Fruit fly (Drosophila melanogaster) whole organism, embryonic: Measurements from ENCODE around the gene CG46303.

Experiments used
- ATbp ChIP-seq: fragments of 200-800 bp; sonication (Bioruptor generic); optimal IDR thresholded peaks from 2 replicates; lab custom pipeline; 2017; ENCODE audit warnings: missing biosample characterization, mild to moderate bottlenecking, missing genetic modification characterization, missing genetic modification reagents
- C15 ChIP-seq: fragments of 200-800 bp; sonication (Bioruptor generic); IDR thresholded peaks from 3 replicates; pipeline ENCODE4 v1.3.6; 2022; ENCODE audit warnings: missing biosample characterization, missing genetic modification characterization
- CG10431 ChIP-seq: fragments of 200-800 bp; sonication (Bioruptor generic); optimal IDR thresholded peaks from 3 replicates; lab custom pipeline; 2018; ENCODE audit warnings: missing biosample characterization, mild to moderate bottlenecking, missing genetic modification characterization
- CG11247 ChIP-seq: fragments of 200-800 bp; sonication (Bioruptor generic); IDR thresholded peaks from 2 replicates; pipeline ENCODE4 v1.3.6; 2022; ENCODE audit warnings: missing biosample characterization, missing genetic modification characterization
- CG11504 ChIP-seq: fragments of 200-800 bp; sonication (Bioruptor generic); optimal IDR thresholded peaks from 3 replicates; lab custom pipeline; 2019; ENCODE audit warnings: missing biosample characterization, mild to moderate bottlenecking, missing genetic modification characterization, moderate library complexity
- CG11696 ChIP-seq: fragments of 200-800 bp; sonication (Bioruptor generic); IDR thresholded peaks from 2 replicates; pipeline ENCODE4 v1.3.6; 2022; ENCODE audit warnings: missing biosample characterization, missing genetic modification characterization
- CG12391 ChIP-seq: fragments of 200-800 bp; sonication (Bioruptor generic); optimal IDR thresholded peaks from 3 replicates; lab custom pipeline; 2018; ENCODE audit warnings: missing biosample characterization, mild to moderate bottlenecking, missing genetic modification characterization, moderate library complexity
- CG13296 ChIP-seq: fragments of 200-800 bp; sonication (Bioruptor generic); optimal IDR thresholded peaks from 3 replicates; lab custom pipeline; 2018; ENCODE audit warnings: missing biosample characterization, mild to moderate bottlenecking, missing genetic modification characterization
- CG14667 ChIP-seq: fragments of 200-800 bp; sonication (Bioruptor generic); IDR thresholded peaks from 2 replicates; pipeline ENCODE4 v1.3.6; 2022; ENCODE audit warnings: missing biosample characterization, missing genetic modification characterization
- CG1602 ChIP-seq: fragments of 200-800 bp; sonication (Bioruptor generic); optimal IDR thresholded peaks from 3 replicates; lab custom pipeline; 2016; ENCODE audit warnings: missing biosample characterization, missing genetic modification characterization
- CG2129 ChIP-seq: fragments of 200-800 bp; sonication (Bioruptor generic); IDR thresholded peaks from 2 replicates; pipeline ENCODE4 v1.3.6; 2022; ENCODE audit warnings: missing biosample characterization, missing genetic modification characterization; ENCODE audit not compliant: partially characterized antibody
- CG2199 ChIP-seq: fragments of 200-800 bp; sonication (Bioruptor generic); IDR thresholded peaks from 3 replicates; pipeline ENCODE4 v1.3.6; 2022; ENCODE audit warnings: missing biosample characterization, missing genetic modification characterization
- CG31441 ChIP-seq: fragments of 200-800 bp; sonication (Bioruptor generic); IDR thresholded peaks from 2 replicates; pipeline ENCODE4 v1.3.6; 2022; ENCODE audit warnings: missing biosample characterization, missing genetic modification characterization
- CG3838 ChIP-seq: fragments of 200-800 bp; sonication (Bioruptor generic); optimal IDR thresholded peaks from 3 replicates; lab custom pipeline; 2016; ENCODE audit warnings: missing biosample characterization, missing genetic modification characterization
- CG4282 ChIP-seq: fragments of 200-800 bp; sonication (Bioruptor generic); optimal IDR thresholded peaks from 2 replicates; lab custom pipeline; 2016; ENCODE audit warnings: missing biosample characterization, missing genetic modification characterization
- CG4360 ChIP-seq: fragments of 200-800 bp; sonication (Bioruptor generic); IDR thresholded peaks from 2 replicates; pipeline ENCODE4 v1.3.6; 2022; ENCODE audit warnings: missing biosample characterization, missing genetic modification characterization
- CG4424 ChIP-seq: fragments of 200-800 bp; sonication (Bioruptor generic); optimal IDR thresholded peaks from 3 replicates; lab custom pipeline; 2016; ENCODE audit warnings: missing biosample characterization, missing genetic modification characterization
- CG8089 ChIP-seq: fragments of 200-800 bp; sonication (Bioruptor generic); optimal IDR thresholded peaks from 3 replicates; lab custom pipeline; 2016; ENCODE audit warnings: missing biosample characterization, missing genetic modification characterization
- CG9876 ChIP-seq: fragments of 200-800 bp; sonication (Bioruptor generic); optimal IDR thresholded peaks from 2 replicates; lab custom pipeline; 2016; ENCODE audit warnings: missing biosample characterization, missing genetic modification characterization
- CTCF ChIP-seq: fragments of 200-800 bp; sonication (Bioruptor generic); optimal IDR thresholded peaks from 2 replicates; lab custom pipeline; 2017; ENCODE audit warnings: missing biosample characterization, mild to moderate bottlenecking, missing genetic modification characterization, moderate library complexity
- Dbx ChIP-seq: fragments of 200-800 bp; sonication (Bioruptor generic); IDR thresholded peaks from 3 replicates; pipeline ENCODE4 v1.3.6; 2022; ENCODE audit warnings: missing biosample characterization, missing genetic modification characterization
- Deaf1 ChIP-seq: fragments of 200-800 bp; optimal IDR thresholded peaks from 3 replicates; lab custom pipeline; 2019; ENCODE audit warnings: missing biosample characterization, mild to moderate bottlenecking, missing genetic modification characterization, moderate library complexity
- Dfd ChIP-seq, 2 experiments: fragments of >200 bp; optimal IDR thresholded peaks; 2 replicates each; lab custom pipeline; 2017; ENCODE audit warnings: missing biosample characterization in 2 of 2, missing genetic modification characterization in 2 of 2
- Dip2 ChIP-seq: fragments of 200-800 bp; sonication (Bioruptor generic); IDR thresholded peaks from 2 replicates; pipeline ENCODE4 v1.3.6; 2022; ENCODE audit warnings: missing biosample characterization, missing genetic modification characterization
- Doc3 ChIP-seq: fragments of 200-800 bp; sonication (Bioruptor generic); IDR thresholded peaks from 3 replicates; pipeline ENCODE4 v1.3.6; 2022; ENCODE audit warnings: missing biosample characterization, missing genetic modification characterization; ENCODE audit not compliant: partially characterized antibody
- H2.0 ChIP-seq: fragments of 200-800 bp; sonication (Bioruptor generic); IDR thresholded peaks from 2 replicates; pipeline ENCODE4 v1.3.6; 2022; ENCODE audit warnings: missing biosample characterization, missing genetic modification characterization
- HLH54F ChIP-seq: fragments of 200-800 bp; sonication (Bioruptor generic); optimal IDR thresholded peaks from 3 replicates; lab custom pipeline; 2016; ENCODE audit warnings: missing biosample characterization, missing genetic modification characterization
- Lim3 ChIP-seq: fragments of 200-800 bp; sonication (Bioruptor generic); IDR thresholded peaks from 2 replicates; pipeline ENCODE4 v1.3.6; 2022; ENCODE audit warnings: missing biosample characterization, missing genetic modification characterization
- NK7.1 ChIP-seq: fragments of 200-800 bp; sonication (Bioruptor generic); optimal IDR thresholded peaks from 3 replicates; lab custom pipeline; 2016; ENCODE audit warnings: missing biosample characterization, missing genetic modification characterization
- Poxn ChIP-seq: fragments of 200-800 bp; sonication (Bioruptor generic); IDR thresholded peaks from 2 replicates; pipeline ENCODE4 v1.3.6; 2022; ENCODE audit warnings: missing biosample characterization, missing genetic modification characterization
- Ptx1 ChIP-seq: fragments of 200-800 bp; sonication (Bioruptor generic); IDR thresholded peaks from 2 replicates; pipeline ENCODE4 v1.3.6; 2022; ENCODE audit warnings: missing biosample characterization, missing genetic modification characterization
- Ravus ChIP-seq: fragments of 200-800 bp; sonication (Bioruptor generic); IDR thresholded peaks from 2 replicates; pipeline ENCODE4 v1.3.6; 2022; ENCODE audit warnings: missing biosample characterization, missing genetic modification characterization
- Side ChIP-seq: fragments of 200-800 bp; sonication (Bioruptor generic); optimal IDR thresholded peaks from 2 replicates; lab custom pipeline; 2016; ENCODE audit warnings: missing biosample characterization, missing genetic modification characterization
- Sry-δ ChIP-seq: fragments of 200-800 bp; sonication (Bioruptor generic); optimal IDR thresholded peaks from 2 replicates; lab custom pipeline; 2016; ENCODE audit warnings: missing biosample characterization, missing genetic modification characterization
- Taf1 ChIP-seq: fragments of 200-800 bp; sonication (Bioruptor generic); IDR thresholded peaks from 2 replicates; pipeline ENCODE4 v1.3.6; 2022; ENCODE audit warnings: missing biosample characterization, missing genetic modification characterization
- Vsx1 ChIP-seq: fragments of 200-800 bp; sonication (Bioruptor generic); optimal IDR thresholded peaks from 2 replicates; lab custom pipeline; 2017; ENCODE audit warnings: missing biosample characterization, mild to moderate bottlenecking, missing genetic modification characterization, missing genetic modification reagents
- br ChIP-seq: fragments of >200 bp; optimal IDR thresholded peaks from 2 replicates; lab custom pipeline; 2017
- cad ChIP-seq: fragments of >200 bp; optimal IDR thresholded peaks from 2 replicates; lab custom pipeline; 2017; ENCODE audit warnings: missing biosample characterization, missing genetic modification characterization
- caup ChIP-seq: fragments of 200-800 bp; sonication (Bioruptor generic); optimal IDR thresholded peaks from 3 replicates; lab custom pipeline; 2017; ENCODE audit warnings: missing biosample characterization, mild to moderate bottlenecking, missing genetic modification characterization, moderate library complexity; ENCODE audit not compliant: severe bottlenecking
- crol ChIP-seq: fragments of 200-800 bp; sonication (Bioruptor generic); IDR thresholded peaks from 2 replicates; pipeline ENCODE4 v1.3.6; 2022; ENCODE audit warnings: missing biosample characterization, missing genetic modification characterization
- inv ChIP-seq: fragments of 200-800 bp; sonication (Bioruptor generic); IDR thresholded peaks from 2 replicates; pipeline ENCODE4 v1.3.6; 2022; ENCODE audit warnings: missing biosample characterization, missing genetic modification characterization; ENCODE audit not compliant: partially characterized antibody
- lov ChIP-seq, 2 experiments: fragments of 200-800 bp in 1 of 2; fragments of >200 bp in 1 of 2; sonication (Bioruptor generic) in 1 of 2; IDR thresholded peaks in 1 of 2; optimal IDR thresholded peaks in 1 of 2; 2 replicates in 1 of 2; 3 replicates in 1 of 2; pipeline versions ENCODE4 v1.3.6 to Lab custom; 2017 to 2022; ENCODE audit warnings: missing biosample characterization in 1 of 2, missing genetic modification characterization in 1 of 2
- mam ChIP-seq: fragments of 200-800 bp; sonication (Bioruptor generic); optimal IDR thresholded peaks from 3 replicates; lab custom pipeline; 2016; ENCODE audit warnings: missing biosample characterization, missing genetic modification characterization
- pum ChIP-seq: fragments of 200-800 bp; sonication (Bioruptor generic); optimal IDR thresholded peaks from 2 replicates; lab custom pipeline; 2016; ENCODE audit warnings: missing biosample characterization, missing genetic modification characterization
- repo ChIP-seq: fragments of 200-800 bp; sonication (Bioruptor generic); optimal IDR thresholded peaks from 2 replicates; lab custom pipeline; 2016; ENCODE audit warnings: missing biosample characterization, missing genetic modification characterization
- scrt ChIP-seq: fragments of 200-800 bp; sonication (Bioruptor generic); optimal IDR thresholded peaks from 2 replicates; lab custom pipeline; 2018; ENCODE audit warnings: missing biosample characterization, mild to moderate bottlenecking, missing genetic modification characterization, moderate library complexity
- slp2 ChIP-seq: fragments of 200-800 bp; sonication (Bioruptor generic); optimal IDR thresholded peaks from 2 replicates; lab custom pipeline; 2016; ENCODE audit warnings: missing biosample characterization, missing genetic modification characterization
- sr ChIP-seq: fragments of 200-800 bp; sonication (Bioruptor generic); IDR thresholded peaks from 3 replicates; pipeline ENCODE4 v1.3.6; 2022; ENCODE audit warnings: missing biosample characterization, missing genetic modification characterization
- stc ChIP-seq: fragments of 200-800 bp; sonication (Bioruptor generic); IDR thresholded peaks from 2 replicates; pipeline ENCODE4 v1.3.6; 2022; ENCODE audit warnings: missing biosample characterization, missing genetic modification characterization
- tll ChIP-seq, 2 experiments: fragments of 200-800 bp in 1 of 2; fragments of >200 bp in 1 of 2; sonication (Bioruptor generic) in 1 of 2; optimal IDR thresholded peaks; 2 replicates each; lab custom pipeline; 2017 to 2019; ENCODE audit warnings: missing biosample characterization in 2 of 2, missing genetic modification characterization in 2 of 2, mild to moderate bottlenecking in 1 of 2, moderate library complexity in 1 of 2

Gene CG46303

dm6 chr3R:5778731-5779593 is 42.8 kb upstream of the CG46303 start, which contains the start of gene jagn (continued):
- TF ChIP-seq Sry-δ (GFP tag; lab: Kevin White, UChicago), result peak; percentile 98
- no peak for TF ChIP-seq Poxn
- TF ChIP-seq Side (GFP tag; lab: Kevin White, UChicago), result peak; percentile 59
- peak; percentile 73 for TF ChIP-seq caup
- peak; percentile 41 for TF ChIP-seq Deaf1 (tag; lab: Kevin White, UChicago)
- peak; percentile 65 for TF ChIP-seq CG31441 (GFP tag; lab: Robert Waterston, UW)
- TF ChIP-seq CG3838 (GFP tag; lab: Kevin White, UChicago), result peak; percentile 61
- peak; percentile 68 for TF ChIP-seq CG12391 (tag; lab: Kevin White, UChicago)
- peak; percentile 98 for TF ChIP-seq CG2129 (GFP tag; lab: Robert Waterston, UW)
- no peak for TF ChIP-seq Ravus (GFP tag; lab: Robert Waterston, UW)
- peak; percentile 16 for TF ChIP-seq CG10431 (GFP tag; lab: Kevin White, UChicago)
- no peak for TF ChIP-seq C15
- peak; percentile 73 for TF ChIP-seq H2.0 (GFP tag; lab: Robert Waterston, UW)
- no peak for TF ChIP-seq Taf1 (GFP tag; lab: Robert Waterston, UW)
- TF ChIP-seq cad (GFP tag; lab: Kevin White, UChicago), result no peak
- peak; percentile 16 for TF ChIP-seq CG1602
- TF ChIP-seq CG4282 (GFP tag; lab: Kevin White, UChicago), result peak; percentile 12
- peak; percentile 27 for TF ChIP-seq CG14667 (GFP tag; lab: Robert Waterston, UW)
- TF ChIP-seq Vsx1, result peak; percentile 17
- TF ChIP-seq slp2 (GFP tag; lab: Kevin White, UChicago), result peak; percentile 25
- TF ChIP-seq ATbp (GFP tag; lab: Kevin White, UChicago), result no peak
- TF ChIP-seq Lim3 (GFP tag; lab: Robert Waterston, UW), result no peak
- TF ChIP-seq Dbx (GFP tag; lab: Robert Waterston, UW), result peak; percentile 83
- peak; percentile 63 for TF ChIP-seq Ptx1 (GFP tag; lab: Robert Waterston, UW)
- peak; percentile 91 for TF ChIP-seq CG2199
- no peak for TF ChIP-seq Dfd (GFP tag; optimal IDR thresholded peaks at IDR 0.05; lab: Kevin White, UChicago)
- TF ChIP-seq sr (GFP tag; lab: Robert Waterston, UW), result no peak
- peak; percentile 40; the same call in 1 of the 2 replicates for TF ChIP-seq stc (GFP tag; lab: Robert Waterston, UW)
- TF ChIP-seq repo (GFP tag; lab: Kevin White, UChicago), result peak; percentile 36
- peak; percentile 60 for TF ChIP-seq CG9876 (GFP tag; lab: Kevin White, UChicago)
- no peak for TF ChIP-seq CG13296 (GFP tag; lab: Kevin White, UChicago)
- no peak; the same call in 1 of the 2 replicates for TF ChIP-seq crol (GFP tag; lab: Robert Waterston, UW)
- TF ChIP-seq pum (GFP tag; lab: Kevin White, UChicago), result peak; percentile 48
- peak; percentile 64 for TF ChIP-seq CG11247 (GFP tag; lab: Robert Waterston, UW)
- no peak for TF ChIP-seq lov (optimal IDR thresholded peaks at IDR 0.05; lab: Kevin White, UChicago)
- 0 out of 3 replicates have a peak, but pooled peaks have one; percentile 31 for TF ChIP-seq lov (GFP tag; IDR thresholded peaks at IDR 0.05; lab: Robert Waterston, UW)
- no peak for TF ChIP-seq Dip2
- TF ChIP-seq scrt (GFP tag; lab: Kevin White, UChicago), result peak; percentile 29
- no peak for TF ChIP-seq CG11696
- no peak for TF ChIP-seq br (lab: Kevin White, UChicago)
- TF ChIP-seq mam (GFP tag; lab: Kevin White, UChicago), result peak; percentile 79
- TF ChIP-seq tll (GFP tag; optimal IDR thresholded peaks at IDR 0.05; lab: Kevin White, UChicago), result no peak
- TF ChIP-seq CTCF (GFP tag; lab: Kevin White, UChicago), result peak; percentile 82
- peak; percentile 100 for TF ChIP-seq inv (GFP tag; lab: Robert Waterston, UW)
- peak; percentile 80 for TF ChIP-seq HLH54F (GFP tag; lab: Kevin White, UChicago)
- peak; percentile 46 for TF ChIP-seq CG8089 (GFP tag; lab: Kevin White, UChicago)
- TF ChIP-seq CG4360 (GFP tag; lab: Robert Waterston, UW), result no peak
- TF ChIP-seq NK7.1, result no peak
- TF ChIP-seq Doc3, result peak; percentile 99
- TF ChIP-seq CG4424, result peak; percentile 47
- TF ChIP-seq CG11504 (tag; lab: Kevin White, UChicago), result no peak
